Fruit fly (Drosophila melanogaster): Measurements from ENCODE around the gene AOX3.

AOX3 gene

DNA sequence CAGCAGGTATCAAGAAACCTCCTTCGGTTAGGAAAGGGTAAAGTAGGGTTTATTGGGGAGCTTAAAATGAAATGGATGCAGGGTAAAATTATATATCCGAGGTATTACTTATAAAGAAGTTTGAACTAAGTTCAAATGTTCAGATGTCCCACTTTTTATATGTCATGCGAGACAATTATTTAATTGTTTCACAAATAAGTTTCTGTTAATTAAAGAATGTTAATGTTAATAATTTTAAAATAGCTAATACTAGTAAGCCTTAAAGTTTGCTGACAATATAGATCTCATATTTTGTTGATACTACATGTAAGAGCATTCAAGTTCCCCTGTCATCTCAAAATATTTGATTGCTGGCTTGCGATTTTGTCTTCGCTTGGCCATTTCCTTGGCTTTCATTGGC lies 6.7 kb upstream of the AOX3 start:
- TF ChIP-seq CG9705 (GFP tag; optimal IDR thresholded peaks at IDR 0.05): no peak
- TF ChIP-seq lola (GFP tag; optimal IDR thresholded peaks at IDR 0.05): no peak
- no peak for TF ChIP-seq GATAd (GFP tag; optimal IDR thresholded peaks at IDR 0.05)
- TF ChIP-seq rgr (GFP tag; optimal IDR thresholded peaks at IDR 0.05): peak; percentile 31
- TF ChIP-seq ey (GFP tag; optimal IDR thresholded peaks at IDR 0.05): peak; percentile 23
- TF ChIP-seq Vsx2 (GFP tag; optimal IDR thresholded peaks at IDR 0.05; ENCODE audit: partially characterized antibody): no peak
- TF ChIP-seq Myc (optimal IDR thresholded peaks at IDR 0.05): no peak
- TF ChIP-seq dl (GFP tag; optimal IDR thresholded peaks at IDR 0.05; ENCODE audit: insufficient read depth in 1 of 2, partially characterized antibody in 2 of 2): no peak
- peak; percentile 41 for TF ChIP-seq psq (GFP tag; optimal IDR thresholded peaks at IDR 0.05)
- TF ChIP-seq pan (optimal IDR thresholded peaks at IDR 0.05): no peak
- TF ChIP-seq Mio (GFP tag; optimal IDR thresholded peaks at IDR 0.05): no peak
- no peak for TF ChIP-seq jim (GFP tag; optimal IDR thresholded peaks at IDR 0.05)
- TF ChIP-seq brk (GFP tag; optimal IDR thresholded peaks at IDR 0.05): no peak
- peak in 1 of 2 experiments; percentile 48 for TF ChIP-seq foxo (GFP tag; optimal IDR thresholded peaks at IDR 0.05)
- peak; percentile 46 for TF ChIP-seq woc (GFP tag; optimal IDR thresholded peaks at IDR 0.05)
- no peak for TF ChIP-seq sv (GFP tag; optimal IDR thresholded peaks at IDR 0.05)
- peak; percentile 56 for TF ChIP-seq fru (GFP tag; optimal IDR thresholded peaks at IDR 0.05)
- TF ChIP-seq usp (GFP tag; optimal IDR thresholded peaks at IDR 0.05): no peak
- no peak for TF ChIP-seq Jra (GFP tag; optimal IDR thresholded peaks at IDR 0.05)
- TF ChIP-seq Sp1 (GFP tag; optimal IDR thresholded peaks at IDR 0.05): peak; percentile 53
- TF ChIP-seq OdsH (GFP tag; optimal IDR thresholded peaks at IDR 0.05): peak; percentile 49
- TF ChIP-seq Hr78 (GFP tag; optimal IDR thresholded peaks at IDR 0.05): no peak
- peak; percentile 43 for TF ChIP-seq h (GFP tag; optimal IDR thresholded peaks at IDR 0.05)
- no peak for TF ChIP-seq Hr83 (GFP tag; optimal IDR thresholded peaks at IDR 0.05; ENCODE audit: poor library complexity, severe bottlenecking)
- TF ChIP-seq HLH106 (tag; optimal IDR thresholded peaks at IDR 0.05): peak; percentile 52
- TF ChIP-seq Hnf4 (GFP tag; optimal IDR thresholded peaks at IDR 0.05): no peak
- no peak for TF ChIP-seq tai (GFP tag; optimal IDR thresholded peaks at IDR 0.05)
- TF ChIP-seq sage (GFP tag; optimal IDR thresholded peaks at IDR 0.05): no peak
- peak; percentile 30 for TF ChIP-seq br (GFP tag; optimal IDR thresholded peaks at IDR 0.05)
- TF ChIP-seq dsf (GFP tag; optimal IDR thresholded peaks at IDR 0.05; ENCODE audit: borderline replicate concordance): no peak
- no peak for TF ChIP-seq CrebA (GFP tag; optimal IDR thresholded peaks at IDR 0.05; ENCODE audit: borderline replicate concordance)
- TF ChIP-seq Rel (GFP tag; optimal IDR thresholded peaks at IDR 0.05): no peak
- no peak for TF ChIP-seq Rel (tag; optimal IDR thresholded peaks at IDR 0.05)
- TF ChIP-seq Dfd (GFP tag; optimal IDR thresholded peaks at IDR 0.05): no peak
- TF ChIP-seq dmrt93B (GFP tag; optimal IDR thresholded peaks at IDR 0.05): peak; percentile 10
- TF ChIP-seq CG32264 (GFP tag; optimal IDR thresholded peaks at IDR 0.05): no peak
- no peak for TF ChIP-seq N (GFP tag; optimal IDR thresholded peaks at IDR 0.05)
- TF ChIP-seq Abd-B (GFP tag; optimal IDR thresholded peaks at IDR 0.05): no peak
- TF ChIP-seq Dif (GFP tag; optimal IDR thresholded peaks at IDR 0.05; ENCODE audit: partially characterized antibody): no peak

DNA sequence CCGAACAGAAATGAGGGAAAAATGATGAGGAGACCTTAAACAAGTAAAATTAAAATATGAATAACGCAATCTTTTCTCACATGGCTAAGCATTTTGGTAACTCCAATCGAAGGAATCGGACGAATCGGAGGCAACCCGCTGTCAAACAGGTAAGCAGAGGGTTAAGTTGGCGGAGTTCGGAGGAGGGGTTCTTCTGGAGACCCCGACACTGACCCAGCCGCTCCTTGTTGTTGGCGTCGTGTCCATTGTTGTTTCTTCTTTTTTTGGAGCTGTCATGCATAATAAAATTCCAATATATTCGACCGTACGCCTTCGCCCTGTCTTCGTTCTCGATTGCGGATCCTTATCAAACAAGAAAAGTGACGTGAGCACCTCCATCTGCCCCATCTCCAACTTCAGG lies 5.6 kb upstream of the AOX3 start:
- no peak for TF ChIP-seq Sp1 (GFP tag; optimal IDR thresholded peaks at IDR 0.05)
- peak; percentile 48 for TF ChIP-seq Rel (GFP tag; optimal IDR thresholded peaks at IDR 0.05)
- TF ChIP-seq Rel (tag; optimal IDR thresholded peaks at IDR 0.05): no peak
- TF ChIP-seq Jra (GFP tag; optimal IDR thresholded peaks at IDR 0.05): no peak
- TF ChIP-seq CrebA (GFP tag; optimal IDR thresholded peaks at IDR 0.05; ENCODE audit: borderline replicate concordance): no peak
- no peak for TF ChIP-seq ey (GFP tag; optimal IDR thresholded peaks at IDR 0.05)
- peak; percentile 44 for TF ChIP-seq psq (GFP tag; optimal IDR thresholded peaks at IDR 0.05)

DNA sequence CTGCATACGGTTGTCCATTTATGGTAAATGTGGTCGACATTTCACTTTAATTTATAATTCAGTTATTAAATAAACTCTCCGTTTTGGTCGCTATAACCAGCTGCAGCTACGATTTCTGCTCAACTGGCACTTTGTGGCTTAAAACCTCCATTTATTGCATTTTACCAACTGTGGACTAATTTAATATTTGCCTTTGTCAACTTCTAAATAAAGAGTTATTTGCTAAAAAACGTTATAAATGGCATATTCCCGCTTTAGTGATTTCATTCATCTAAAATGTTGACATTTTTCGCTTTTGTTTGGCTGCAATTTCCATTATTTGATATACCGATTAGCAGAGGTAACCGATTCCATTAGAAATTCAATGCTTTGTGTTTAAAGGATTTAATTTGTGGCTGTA lies 4.7 kb upstream of the AOX3 start, which contains the start of gene AOX4:
AOX4 (minus strand) TSS at position 101 of the 400 bp plus-strand sequence.
- no peak for TF ChIP-seq CG9705 (GFP tag; optimal IDR thresholded peaks at IDR 0.05)
- no peak for TF ChIP-seq Hr78 (GFP tag; optimal IDR thresholded peaks at IDR 0.05)
- TF ChIP-seq sage (GFP tag; optimal IDR thresholded peaks at IDR 0.05): no peak
- no peak for TF ChIP-seq tai (GFP tag; optimal IDR thresholded peaks at IDR 0.05)
- no peak for TF ChIP-seq foxo (GFP tag; optimal IDR thresholded peaks at IDR 0.05)
- no peak for TF ChIP-seq dsf (GFP tag; optimal IDR thresholded peaks at IDR 0.05; ENCODE audit: borderline replicate concordance)
- TF ChIP-seq CG32264 (GFP tag; optimal IDR thresholded peaks at IDR 0.05): no peak
- TF ChIP-seq Abd-B (GFP tag; optimal IDR thresholded peaks at IDR 0.05): no peak
- TF ChIP-seq h (GFP tag; optimal IDR thresholded peaks at IDR 0.05): no peak
- no peak for TF ChIP-seq dl (GFP tag; optimal IDR thresholded peaks at IDR 0.05; ENCODE audit: insufficient read depth in 1 of 2, partially characterized antibody in 2 of 2)
- TF ChIP-seq Hr83 (GFP tag; optimal IDR thresholded peaks at IDR 0.05; ENCODE audit: poor library complexity, severe bottlenecking): no peak
- no peak for TF ChIP-seq rgr (GFP tag; optimal IDR thresholded peaks at IDR 0.05)
- TF ChIP-seq brk (GFP tag; optimal IDR thresholded peaks at IDR 0.05): no peak
- no peak for TF ChIP-seq CrebA (GFP tag; optimal IDR thresholded peaks at IDR 0.05; ENCODE audit: borderline replicate concordance)
